Fruit fly (Drosophila melanogaster) whole organism, wandering third instar larva: ENCODE results near the gene CG34126.
A peak's percentile ranks its signal among the peaks of the same experiment; 100 is the strongest.

Source experiments
- Abd-B ChIP-seq: fragments of >200 bp; optimal IDR thresholded peaks from 2 replicates; lab custom pipeline; 2017; ENCODE audit warnings: missing biosample characterization, missing genetic modification characterization
- CG32264 ChIP-seq: fragments of 200-800 bp; sonication (Bioruptor generic); optimal IDR thresholded peaks from 2 replicates; lab custom pipeline; 2016; ENCODE audit warnings: missing biosample characterization, missing genetic modification characterization
- CG9705 ChIP-seq: fragments of 200-800 bp; sonication (Bioruptor generic); optimal IDR thresholded peaks from 2 replicates; lab custom pipeline; 2018; ENCODE audit warnings: missing biosample characterization, mild to moderate bottlenecking, missing genetic modification characterization
- CrebA ChIP-seq: fragments of 200-800 bp; sonication (Bioruptor generic); optimal IDR thresholded peaks from 2 replicates; lab custom pipeline; 2016; ENCODE audit warnings: missing biosample characterization, mild to moderate bottlenecking, missing genetic modification characterization, borderline replicate concordance
- Dfd ChIP-seq: fragments of >200 bp; optimal IDR thresholded peaks from 2 replicates; lab custom pipeline; 2017; ENCODE audit warnings: missing biosample characterization, missing genetic modification characterization
- Dif ChIP-seq: fragments of 200-275, 200-300 bp; sonication (Bioruptor generic); optimal IDR thresholded peaks from 2 replicates; lab custom pipeline; 2018; ENCODE audit warnings: missing biosample characterization, missing genetic modification characterization; ENCODE audit not compliant: partially characterized antibody
- GATAd ChIP-seq: sonication (Bioruptor generic); optimal IDR thresholded peaks from 2 replicates; lab custom pipeline; 2016; ENCODE audit warnings: missing biosample characterization, missing genetic modification characterization
- HLH106 ChIP-seq: fragments of 200-800 bp; optimal IDR thresholded peaks from 3 replicates; lab custom pipeline; 2019; ENCODE audit warnings: missing biosample characterization, mild to moderate bottlenecking, missing genetic modification characterization, moderate library complexity
- Hnf4 ChIP-seq: fragments of 200-800 bp; sonication (Bioruptor generic); optimal IDR thresholded peaks from 2 replicates; lab custom pipeline; 2016; ENCODE audit warnings: missing biosample characterization, mild to moderate bottlenecking, missing genetic modification characterization
- Hr78 ChIP-seq: fragments of >200 bp; optimal IDR thresholded peaks from 2 replicates; lab custom pipeline; 2017; ENCODE audit warnings: missing biosample characterization, missing genetic modification characterization
- Hr83 ChIP-seq: fragments of 200-300 bp; sonication (Bioruptor generic); optimal IDR thresholded peaks from 2 replicates; lab custom pipeline; 2016; ENCODE audit warnings: missing biosample characterization, mild to moderate bottlenecking, missing genetic modification characterization, moderate library complexity; ENCODE audit not compliant: poor library complexity, severe bottlenecking
- Jra ChIP-seq: sonication (Bioruptor generic); optimal IDR thresholded peaks from 2 replicates; lab custom pipeline; 2016; ENCODE audit warnings: missing biosample characterization, missing genetic modification characterization
- Mio ChIP-seq: sonication (Bioruptor generic); optimal IDR thresholded peaks from 2 replicates; lab custom pipeline; 2016; ENCODE audit warnings: missing biosample characterization, missing genetic modification characterization
- Myc ChIP-seq: fragments of >200 bp; optimal IDR thresholded peaks from 2 replicates; lab custom pipeline; 2017
- N ChIP-seq: fragments of >200 bp; optimal IDR thresholded peaks from 2 replicates; lab custom pipeline; 2018; ENCODE audit warnings: missing biosample characterization, missing external identifiers, missing genetic modification characterization
- OdsH ChIP-seq: fragments of 200-800 bp; sonication (Bioruptor generic); optimal IDR thresholded peaks from 2 replicates; lab custom pipeline; 2016; ENCODE audit warnings: missing biosample characterization, mild to moderate bottlenecking, missing genetic modification characterization
- Rel ChIP-seq, 2 experiments: fragments of 200-800 bp; sonication (Bioruptor generic) in 1 of 2; optimal IDR thresholded peaks; 2 replicates in 1 of 2; 3 replicates in 1 of 2; lab custom pipeline; 2016 to 2019; ENCODE audit warnings: mild to moderate bottlenecking in 2 of 2, missing biosample characterization in 2 of 2, missing genetic modification characterization in 2 of 2, moderate library complexity in 1 of 2
- Sp1 ChIP-seq: fragments of 200-800 bp; sonication (Bioruptor generic); optimal IDR thresholded peaks from 3 replicates; lab custom pipeline; 2019; ENCODE audit warnings: missing biosample characterization, mild to moderate bottlenecking, missing genetic modification characterization, moderate library complexity
- Vsx2 ChIP-seq: fragments of 200-300, 225-300 bp; sonication (Bioruptor generic); optimal IDR thresholded peaks from 2 replicates; lab custom pipeline; 2018; ENCODE audit warnings: missing biosample characterization, missing genetic modification characterization; ENCODE audit not compliant: partially characterized antibody
- br ChIP-seq: fragments of 200-800 bp; sonication (Bioruptor generic); optimal IDR thresholded peaks from 2 replicates; lab custom pipeline; 2016; ENCODE audit warnings: missing biosample characterization, missing genetic modification characterization
- brk ChIP-seq: fragments of 200-800 bp; sonication (Bioruptor generic); optimal IDR thresholded peaks from 2 replicates; lab custom pipeline; 2016; ENCODE audit warnings: missing biosample characterization, mild to moderate bottlenecking, missing genetic modification characterization
- dl ChIP-seq, 2 experiments: fragments of 175-275, 200-275 bp in 1 of 2; fragments of 200-275 bp in 1 of 2; sonication (Bioruptor generic); optimal IDR thresholded peaks; lab custom pipeline; 2018; ENCODE audit warnings: mild to moderate bottlenecking in 2 of 2, missing biosample characterization in 2 of 2, missing genetic modification characterization in 2 of 2, moderate library complexity in 2 of 2; ENCODE audit not compliant: partially characterized antibody in 2 of 2, insufficient read depth in 1 of 2
- dmrt93B ChIP-seq: fragments of 200-800 bp; sonication (Bioruptor generic); optimal IDR thresholded peaks from 2 replicates; lab custom pipeline; 2018; ENCODE audit warnings: missing biosample characterization, mild to moderate bottlenecking, missing genetic modification characterization
- dsf ChIP-seq: sonication (Bioruptor generic); optimal IDR thresholded peaks from 2 replicates; lab custom pipeline; 2016; ENCODE audit warnings: missing biosample characterization, missing genetic modification characterization, borderline replicate concordance
- ey ChIP-seq: fragments of 200-800 bp; sonication (Bioruptor generic); optimal IDR thresholded peaks from 2 replicates; lab custom pipeline; 2016; ENCODE audit warnings: missing biosample characterization, missing genetic modification characterization
- foxo ChIP-seq, 2 experiments: fragments of 200-800 bp; sonication (Bioruptor generic); optimal IDR thresholded peaks; 2 replicates in 1 of 2; 3 replicates in 1 of 2; lab custom pipeline; 2016 to 2017; ENCODE audit warnings: missing biosample characterization in 2 of 2, missing genetic modification characterization in 2 of 2
- fru ChIP-seq: fragments of 200-800 bp; sonication (Bioruptor generic); optimal IDR thresholded peaks from 3 replicates; lab custom pipeline; 2016; ENCODE audit warnings: missing biosample characterization, mild to moderate bottlenecking, missing genetic modification characterization
- h ChIP-seq: fragments of 200-800 bp; sonication (Bioruptor generic); optimal IDR thresholded peaks from 3 replicates; lab custom pipeline; 2016; ENCODE audit warnings: missing biosample characterization, mild to moderate bottlenecking, missing genetic modification characterization
- jim ChIP-seq: fragments of 175-275, 200-325 bp; sonication (Bioruptor generic); optimal IDR thresholded peaks from 2 replicates; lab custom pipeline; 2016; ENCODE audit warnings: missing biosample characterization, mild to moderate bottlenecking, missing genetic modification characterization
- lola ChIP-seq: fragments of >200 bp; optimal IDR thresholded peaks from 2 replicates; lab custom pipeline; 2017; ENCODE audit warnings: missing biosample characterization, missing genetic modification characterization
- pan ChIP-seq: fragments of >200 bp; optimal IDR thresholded peaks from 2 replicates; lab custom pipeline; 2017
- rgr ChIP-seq: fragments of 200-800 bp; sonication (Bioruptor generic); optimal IDR thresholded peaks from 3 replicates; lab custom pipeline; 2016; ENCODE audit warnings: missing biosample characterization, mild to moderate bottlenecking, missing genetic modification characterization
- sage ChIP-seq: fragments of 200-800 bp; sonication (Bioruptor generic); optimal IDR thresholded peaks from 2 replicates; lab custom pipeline; 2016; ENCODE audit warnings: missing biosample characterization, mild to moderate bottlenecking, missing genetic modification characterization
- sv ChIP-seq: fragments of 200-800 bp; sonication (Bioruptor generic); optimal IDR thresholded peaks from 3 replicates; lab custom pipeline; 2016; ENCODE audit warnings: missing biosample characterization, missing genetic modification characterization
- tai ChIP-seq: sonication (Bioruptor generic); optimal IDR thresholded peaks from 2 replicates; lab custom pipeline; 2016; ENCODE audit warnings: missing biosample characterization, missing genetic modification characterization
- usp ChIP-seq: fragments of >200 bp; optimal IDR thresholded peaks from 2 replicates; lab custom pipeline; 2017; ENCODE audit warnings: missing biosample characterization, missing genetic modification characterization
- woc ChIP-seq: sonication (Bioruptor generic); optimal IDR thresholded peaks from 2 replicates; lab custom pipeline; 2016; ENCODE audit warnings: missing biosample characterization, mild to moderate bottlenecking, missing genetic modification characterization

Gene CG34126

dm6 chr2L:5005464-5005764, 24.0 kb downstream of the CG34126 start:
- TF ChIP-seq Hr83 (GFP tag; lab: Kevin White, UChicago) (no peak), Dif (peak; percentile 21), Jra (GFP tag; lab: Kevin White, UChicago) (no peak)

DNA sequence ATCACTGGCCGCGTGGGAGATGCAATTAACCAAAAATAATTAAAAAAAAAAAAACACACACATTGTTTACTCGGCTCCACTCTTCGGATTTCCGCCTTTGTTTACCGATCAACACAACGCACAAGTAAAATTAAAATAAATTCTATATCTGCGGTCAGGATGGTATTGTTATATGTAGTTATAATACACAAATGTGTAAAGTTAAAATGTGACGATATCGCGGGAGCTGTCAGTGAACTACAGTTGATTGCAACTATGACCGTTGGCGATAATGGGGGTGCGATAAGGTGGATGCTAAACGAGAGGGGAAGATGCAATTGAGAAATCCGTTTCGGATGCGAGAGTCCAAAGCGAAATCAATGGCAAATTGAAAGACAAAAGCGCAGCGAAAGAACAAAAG, 24.9 kb downstream of the CG34126 start:
- TF ChIP-seq CG9705 (GFP tag; lab: Kevin White, UChicago) (no peak), h (no peak), Vsx2 (GFP tag; lab: Kevin White, UChicago) (no peak), foxo (GFP tag; optimal IDR thresholded peaks at IDR 0.05; lab: Kevin White, UChicago) (no peak)

DNA sequence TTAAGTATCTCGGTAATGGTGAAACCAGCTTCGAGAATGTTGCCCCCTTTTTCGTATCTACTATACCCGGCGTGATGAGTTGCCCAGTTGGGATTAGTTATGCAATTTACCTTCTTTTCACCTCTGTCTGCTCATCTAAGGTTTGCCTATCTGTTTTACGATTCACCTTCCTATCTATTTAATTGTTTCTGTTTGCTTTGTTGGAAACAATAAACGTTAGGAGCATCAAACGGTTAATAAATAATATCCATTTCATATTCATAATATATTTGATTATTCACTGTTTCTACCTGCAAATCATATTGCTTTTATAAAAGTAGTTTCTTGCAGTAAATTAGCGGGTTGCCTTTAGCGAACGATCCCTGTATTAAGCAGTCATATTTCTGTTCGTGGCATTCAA, 25.8 kb downstream of the CG34126 start:
- TF ChIP-seq lola (no peak), CrebA (no peak), Abd-B (GFP tag; lab: Kevin White, UChicago) (no peak), HLH106 (no peak), Vsx2 (GFP tag; lab: Kevin White, UChicago) (no peak), CG9705 (GFP tag; lab: Kevin White, UChicago) (no peak), Hnf4 (GFP tag; lab: Kevin White, UChicago) (no peak), sage (GFP tag; lab: Kevin White, UChicago) (no peak), tai (GFP tag; lab: Kevin White, UChicago) (no peak), Hr83 (GFP tag; lab: Kevin White, UChicago) (no peak), Dfd (GFP tag; lab: Kevin White, UChicago) (no peak), brk (no peak), Mio (GFP tag; lab: Kevin White, UChicago) (no peak), Rel (GFP tag; optimal IDR thresholded peaks at IDR 0.05; lab: Kevin White, UChicago) (no peak), Rel (tag; optimal IDR thresholded peaks at IDR 0.05; lab: Kevin White, UChicago) (peak; percentile 15), CG32264 (GFP tag; lab: Kevin White, UChicago) (no peak), dsf (GFP tag; lab: Kevin White, UChicago) (no peak), Myc (lab: Kevin White, UChicago) (no peak), pan (lab: Kevin White, UChicago) (no peak), br (GFP tag; lab: Kevin White, UChicago) (peak; percentile 17), dl (GFP tag; optimal IDR thresholded peaks at IDR 0.05; lab: Kevin White, UChicago; ENCODE audit: insufficient read depth in 1 of 2, partially characterized antibody in 2 of 2) (no peak), usp (GFP tag; lab: Kevin White, UChicago) (no peak), Hr78 (GFP tag; lab: Kevin White, UChicago) (no peak), fru (GFP tag; lab: Kevin White, UChicago) (no peak), Jra (GFP tag; lab: Kevin White, UChicago) (no peak), OdsH (GFP tag; lab: Kevin White, UChicago) (peak; percentile 16), rgr (GFP tag; lab: Kevin White, UChicago) (peak; percentile 9), foxo (GFP tag; optimal IDR thresholded peaks at IDR 0.05; lab: Kevin White, UChicago) (peak in 1 of 2 experiments; percentile 6), jim (no peak)

DNA sequence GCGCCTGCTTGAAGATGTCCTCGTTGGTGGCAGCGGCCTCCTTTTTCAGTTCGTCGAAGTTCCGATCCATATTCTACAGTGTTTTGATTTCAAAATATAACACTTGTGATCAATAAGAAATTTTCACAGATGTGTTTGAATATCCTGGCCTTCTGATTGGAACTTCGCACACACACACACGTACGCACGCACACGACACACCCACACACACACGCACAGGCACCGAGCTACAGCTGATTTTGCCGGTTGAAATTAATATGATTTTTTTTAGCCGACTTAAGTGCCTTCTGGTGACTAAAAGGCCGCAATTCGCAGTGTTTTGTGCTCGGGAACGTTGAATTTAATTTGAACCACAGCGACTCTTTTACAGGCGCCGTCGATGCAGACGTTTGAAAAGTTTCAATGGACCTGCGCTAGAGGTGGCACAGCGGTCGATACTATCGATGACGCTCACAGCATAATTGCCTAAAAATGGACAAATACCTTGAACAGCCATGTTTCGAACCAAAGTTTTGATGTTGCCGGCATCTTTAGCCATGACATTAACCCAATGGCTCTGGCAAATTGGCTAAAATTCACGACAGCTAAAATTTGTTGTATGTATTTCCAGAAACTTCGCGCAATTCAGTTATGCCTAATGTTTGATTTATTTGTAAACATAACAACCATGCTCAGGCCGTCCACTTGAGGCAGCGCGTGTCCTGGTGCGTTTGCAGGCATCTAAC, 28.1 kb downstream of the CG34126 start, which contains the start of gene Rtnl1:
Gene Rtnl1, minus strand, starts transcription at position 415 of the 725 bp plus-strand sequence.
- TF ChIP-seq Dfd (GFP tag; lab: Kevin White, UChicago) (no peak), Jra (GFP tag; lab: Kevin White, UChicago) (peak; percentile 65), dmrt93B (no peak), foxo (GFP tag; optimal IDR thresholded peaks at IDR 0.05; lab: Kevin White, UChicago) (peak in 1 of 2 experiments; percentile 27), rgr (GFP tag; lab: Kevin White, UChicago) (peak; percentile 69), GATAd (no peak), pan (lab: Kevin White, UChicago) (no peak), fru (GFP tag; lab: Kevin White, UChicago) (peak; percentile 23), h (peak; percentile 60), Hr78 (GFP tag; lab: Kevin White, UChicago) (no peak), jim (no peak), woc (GFP tag; lab: Kevin White, UChicago) (no peak), N (GFP tag; lab: Kevin White, UChicago) (no peak), Hr83 (GFP tag; lab: Kevin White, UChicago) (peak; percentile 78), Myc (lab: Kevin White, UChicago) (peak; percentile 92), HLH106 (peak; percentile 17), Dif (peak; percentile 57), CrebA (no peak), brk (no peak), CG9705 (GFP tag; lab: Kevin White, UChicago) (peak; percentile 12), Vsx2 (GFP tag; lab: Kevin White, UChicago) (no peak), usp (GFP tag; lab: Kevin White, UChicago) (no peak), Hnf4 (GFP tag; lab: Kevin White, UChicago) (no peak), br (GFP tag; lab: Kevin White, UChicago) (peak; percentile 29), sv (GFP tag; lab: Kevin White, UChicago) (no peak), Rel (GFP tag; optimal IDR thresholded peaks at IDR 0.05; lab: Kevin White, UChicago) (no peak), Rel (tag; optimal IDR thresholded peaks at IDR 0.05; lab: Kevin White, UChicago) (peak; percentile 57), ey (GFP tag; lab: Kevin White, UChicago) (no peak), Abd-B (GFP tag; lab: Kevin White, UChicago) (no peak), Sp1 (peak; percentile 54), sage (GFP tag; lab: Kevin White, UChicago) (no peak), dsf (GFP tag; lab: Kevin White, UChicago) (no peak), dl (GFP tag; optimal IDR thresholded peaks at IDR 0.05; lab: Kevin White, UChicago; ENCODE audit: insufficient read depth in 1 of 2, partially characterized antibody in 2 of 2) (no peak), OdsH (GFP tag; lab: Kevin White, UChicago) (no peak), tai (GFP tag; lab: Kevin White, UChicago) (no peak)
